Worm (Caenorhabditis elegans): ENCODE results near the gene mtm-9.
A peak's percentile ranks its signal among the peaks of the same experiment; 100 is the strongest.

The mtm-9 gene

DNA sequence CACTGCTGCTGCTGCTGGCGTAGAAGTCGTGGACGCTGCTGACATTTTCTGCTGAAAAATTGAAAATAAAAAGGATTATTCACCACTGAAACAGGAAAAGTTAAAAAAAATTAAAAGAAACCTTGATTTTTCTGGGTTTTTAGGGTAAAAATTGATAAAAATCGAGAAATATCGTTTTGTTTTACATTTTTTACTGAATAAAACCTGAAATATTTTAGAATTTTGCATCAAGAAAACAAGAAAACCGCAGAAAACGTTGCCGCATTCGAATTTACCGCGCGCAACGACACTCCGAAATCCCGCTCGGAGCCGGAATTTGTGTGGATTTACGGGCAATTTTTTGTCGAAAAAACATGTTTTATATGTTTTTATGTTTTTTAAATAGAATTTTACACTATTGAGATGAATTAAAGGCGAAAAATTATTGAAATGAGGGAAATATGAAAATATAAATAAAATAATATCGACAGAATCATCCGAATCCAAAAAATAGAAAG is 16.1 kb downstream of the mtm-9 start, which contains the start of gene chk-1 (continued):
- peak; percentile 21 for TF ChIP-seq irx-1 (tag; optimal IDR thresholded peaks at IDR 0.05)

DNA sequence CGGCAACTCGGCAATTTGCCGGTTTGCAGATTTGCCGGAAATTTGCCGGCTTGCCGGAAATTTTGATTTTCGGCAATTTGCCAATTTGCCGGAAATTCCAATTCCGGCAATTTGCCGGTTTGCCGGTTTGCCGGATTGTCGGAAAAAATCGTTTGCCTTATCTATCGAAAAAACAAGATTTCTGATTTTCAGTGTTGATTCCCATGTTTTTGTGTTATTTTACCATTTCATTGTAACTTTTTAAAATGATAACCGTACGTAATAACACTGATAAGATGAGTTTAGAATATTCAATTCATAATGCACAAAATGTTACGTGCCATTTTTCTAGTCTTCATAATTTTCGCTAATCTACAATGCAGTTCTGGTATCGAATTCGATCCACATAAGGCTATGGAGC is 17.5 kb downstream of the mtm-9 start, which contains the start of gene oac-55:
oac-55 (plus strand) TSS at position 301 of the 400 bp plus-strand sequence.
- no peak for TF ChIP-seq isw-1 (GFP tag; IDR thresholded peaks at IDR 0.05)
- TF ChIP-seq pag-3 (tag; optimal IDR thresholded peaks at IDR 0.05; ENCODE audit: borderline replicate concordance, insufficient read depth) = no peak
- TF ChIP-seq pqm-1 (tag; optimal IDR thresholded peaks at IDR 0.05) = no peak
- TF ChIP-seq unc-30 (tag; optimal IDR thresholded peaks at IDR 0.05) = no peak
- TF ChIP-seq ztf-11 (tag; optimal IDR thresholded peaks at IDR 0.05) = no peak
- TF ChIP-seq ceh-82 (tag; optimal IDR thresholded peaks at IDR 0.05) = no peak
- no peak for TF ChIP-seq elt-3 (tag; optimal IDR thresholded peaks at IDR 0.05)
- TF ChIP-seq ceh-90 (tag; optimal IDR thresholded peaks at IDR 0.05) = no peak
- TF ChIP-seq nhr-20 (tag; optimal IDR thresholded peaks at IDR 0.05) = no peak
- no peak for TF ChIP-seq ceh-63 (GFP tag; optimal IDR thresholded peaks at IDR 0.05)
- no peak for TF ChIP-seq nhr-47 (tag; optimal IDR thresholded peaks at IDR 0.05)
- TF ChIP-seq lin-14 (GFP tag; optimal IDR thresholded peaks at IDR 0.05) = no peak
- TF ChIP-seq hpl-2 (GFP tag; optimal IDR thresholded peaks at IDR 0.05) = no peak

DNA sequence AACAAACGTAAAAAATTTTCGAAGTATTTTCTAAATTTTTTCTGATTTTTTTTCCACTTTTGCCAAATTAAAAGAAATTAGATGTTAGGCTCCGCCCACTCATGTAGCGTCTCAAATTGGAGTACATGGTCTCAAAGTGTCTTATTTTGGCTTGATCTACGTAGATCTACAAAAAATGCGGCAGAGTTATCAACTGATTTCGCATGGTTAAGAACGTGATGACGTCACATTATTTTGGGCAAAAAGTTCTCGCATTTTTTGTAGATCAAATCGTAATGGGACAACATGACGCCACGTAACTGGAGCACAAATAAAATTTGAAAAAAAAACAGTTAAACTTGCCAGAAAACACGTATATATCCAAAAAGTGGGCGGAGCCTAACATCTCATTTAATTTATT is 18.5 kb downstream of the mtm-9 start:
- TF ChIP-seq elt-3 (tag; optimal IDR thresholded peaks at IDR 0.05) (no peak), sox-4 (tag; optimal IDR thresholded peaks at IDR 0.05) (no peak), ceh-88 (GFP tag; IDR thresholded peaks at IDR 0.05) (no peak), fkh-8 (tag; optimal IDR thresholded peaks at IDR 0.05) (no peak), egl-27 (tag; optimal IDR thresholded peaks at IDR 0.05) (no peak), nhr-28 (tag; optimal IDR thresholded peaks at IDR 0.05) (no peak), vab-15 (tag; optimal IDR thresholded peaks at IDR 0.05) (no peak), nhr-20 (tag; optimal IDR thresholded peaks at IDR 0.05) (no peak), grh-1 (GFP tag; IDR thresholded peaks at IDR 0.05) (no peak), zip-4 (GFP tag; optimal IDR thresholded peaks at IDR 0.05) (no peak), sup-37 (GFP tag; optimal IDR thresholded peaks at IDR 0.05) (no peak), lir-3 (tag; optimal IDR thresholded peaks at IDR 0.05; ENCODE audit: poor library complexity) (no peak)

ce11 chrV:3766904-3767303 is 23.5 kb downstream of the mtm-9 start, which contains the start of gene Y39H10A.1:
TSS of gene Y39H10A.1 (plus strand) at chrV:3767204.
- TF ChIP-seq ceh-88 (GFP tag; IDR thresholded peaks at IDR 0.05) (no peak), nhr-20 (tag; optimal IDR thresholded peaks at IDR 0.05) (no peak), irx-1 (tag; optimal IDR thresholded peaks at IDR 0.05) (no peak), mab-9 (GFP tag; IDR thresholded peaks at IDR 0.05) (no peak), nhr-19 (GFP tag; conservative IDR thresholded peaks at IDR 0.05) (no peak), ceh-63 (GFP tag; optimal IDR thresholded peaks at IDR 0.05) (no peak)

DNA sequence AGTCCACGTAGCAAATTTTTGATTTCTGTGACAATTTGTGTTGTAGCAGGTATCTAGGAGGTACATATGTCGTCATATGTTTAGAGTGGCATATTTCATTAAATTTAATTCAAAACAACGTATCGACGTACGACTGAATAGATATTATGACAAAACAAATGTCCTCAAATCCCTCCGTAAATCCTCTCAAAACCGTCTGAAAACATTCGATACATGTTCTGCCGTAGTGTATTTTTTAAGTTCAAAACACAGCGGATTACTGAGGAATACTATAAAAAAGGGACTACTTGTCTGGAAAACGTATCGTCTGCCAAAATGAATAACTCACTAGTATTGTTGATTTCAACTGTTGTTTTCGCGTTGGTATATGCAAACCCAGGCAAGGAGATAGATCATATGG is 24.9 kb downstream of the mtm-9 start, which contains the start of gene R08E5.4:
R08E5.4 (plus strand) TSS at position 301 of the 400 bp plus-strand sequence.
- TF ChIP-seq unc-98 (GFP tag; IDR thresholded peaks at IDR 0.05) = no peak
- no peak for TF ChIP-seq elt-2 (tag; optimal IDR thresholded peaks at IDR 0.05)
- no peak for TF ChIP-seq ztf-11 (tag; optimal IDR thresholded peaks at IDR 0.05)

ce11 chrV:3771437-3772256 is 28.3 kb downstream of the mtm-9 start, which contains the start of the genes R08E5.1 and rips-1:
TSS of gene R08E5.1 (minus strand) at chrV:3771518.
TSS of gene rips-1 (plus strand) at chrV:3772021.
- TF ChIP-seq elt-3 (tag; optimal IDR thresholded peaks at IDR 0.05) = peak in 1 of 6 experiments; percentile 44
- TF ChIP-seq blmp-1 (tag; optimal IDR thresholded peaks at IDR 0.05) = peak; percentile 62
- TF ChIP-seq zip-4 (GFP tag; optimal IDR thresholded peaks at IDR 0.05) = no peak
- TF ChIP-seq aha-1 (tag; optimal IDR thresholded peaks at IDR 0.05) = peak; percentile 39
- no peak for TF ChIP-seq snpc-4 (tag; optimal IDR thresholded peaks at IDR 0.05)
- no peak for TF ChIP-seq efl-1 (optimal IDR thresholded peaks at IDR 0.05)
- peak in 1 of 2 experiments; percentile 22 for TF ChIP-seq efl-1 (GFP tag; optimal IDR thresholded peaks at IDR 0.05 in 1 of 2)
- TF ChIP-seq sup-37 (GFP tag; optimal IDR thresholded peaks at IDR 0.05) = no peak
- peak; percentile 35 for TF ChIP-seq lin-14 (GFP tag; optimal IDR thresholded peaks at IDR 0.05)
- peak; percentile 43 for TF ChIP-seq nhr-20 (tag; optimal IDR thresholded peaks at IDR 0.05)
- no peak for TF ChIP-seq C16A3.4 (tag; optimal IDR thresholded peaks at IDR 0.05)
- TF ChIP-seq unc-86 (tag; optimal IDR thresholded peaks at IDR 0.05) = no peak
- TF ChIP-seq nhr-85 (tag) = peak; percentile 81
- TF ChIP-seq rnt-1 (tag; optimal IDR thresholded peaks at IDR 0.05) = no peak
- TF ChIP-seq lsy-2 (tag; optimal IDR thresholded peaks at IDR 0.05) = no peak
- peak; percentile 26 for TF ChIP-seq unc-130 (tag; optimal IDR thresholded peaks at IDR 0.05)
- TF ChIP-seq snu-23 (GFP tag; optimal IDR thresholded peaks at IDR 0.05) = peak; percentile 14
